Worm (Caenorhabditis elegans): Measurements from ENCODE around the gene oac-6.

DNA sequence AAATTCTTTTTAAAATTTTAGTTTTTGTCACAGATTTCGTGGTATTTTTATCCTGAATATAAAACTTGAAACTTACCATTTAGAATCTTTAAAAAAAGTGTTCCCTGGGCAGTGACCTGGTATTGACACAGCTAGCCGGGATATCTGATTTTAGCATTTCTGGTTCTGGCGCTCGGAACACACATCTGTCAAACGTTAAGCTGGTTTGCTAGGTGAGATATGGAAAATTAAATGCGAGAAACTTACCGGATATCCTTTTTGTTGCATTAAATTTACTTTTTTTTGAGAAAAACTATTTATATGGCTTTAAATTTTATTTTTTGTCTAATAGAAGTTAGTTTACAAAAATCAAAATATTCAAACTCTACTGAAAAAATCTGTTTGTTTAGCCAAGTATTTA is 16.7 kb upstream of the oac-6 start, which contains the start of gene F28G4.4:
- TF ChIP-seq unc-62 (GFP tag; optimal IDR thresholded peaks at IDR 0.05 in 1 of 2) (peak in 1 of 2 experiments; percentile 66), unc-62 (tag; optimal IDR thresholded peaks at IDR 0.05) (no peak), lin-39 (tag; optimal IDR thresholded peaks at IDR 0.05) (no peak), skn-1 (tag; optimal IDR thresholded peaks at IDR 0.05) (no peak), nhr-25 (tag; optimal IDR thresholded peaks at IDR 0.05; ENCODE audit: borderline replicate concordance, insufficient read depth) (no peak), aha-1 (tag) (no peak), ZK546.5 (tag; optimal IDR thresholded peaks at IDR 0.05) (no peak), ama-1 (optimal IDR thresholded peaks at IDR 0.05) (no peak), madf-5 (GFP tag; IDR thresholded peaks at IDR 0.05) (no peak), snpc-1.2 (GFP tag; IDR thresholded peaks at IDR 0.05) (no peak)

All from whole organism, L4 larva.